Fruit fly (Drosophila melanogaster): ENCODE results near the gene CG12483.

Gene CG12483

DNA sequence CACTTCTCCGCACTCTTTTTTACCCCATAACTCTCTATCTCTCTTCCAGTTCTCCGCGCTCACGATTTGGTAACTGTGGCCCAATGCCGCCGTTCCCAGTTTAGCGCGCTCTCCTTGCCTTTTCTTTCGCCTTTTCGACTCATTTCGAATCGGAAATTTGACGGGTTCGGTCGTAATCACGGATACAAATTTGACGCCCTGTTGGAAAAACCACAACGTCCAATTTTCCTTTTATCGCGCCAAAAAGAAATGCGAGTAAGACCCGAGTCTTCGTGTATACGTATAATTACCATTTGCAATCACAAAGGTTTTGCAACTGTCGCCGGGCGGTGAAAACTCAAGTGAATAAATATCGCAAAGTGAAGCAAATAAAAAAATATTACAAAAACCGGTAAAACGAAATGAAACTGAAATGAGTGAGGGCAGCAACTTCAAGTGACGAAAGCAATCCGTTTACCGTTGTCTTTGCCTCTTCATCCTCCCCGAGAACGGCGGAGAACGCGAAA is 31.2 kb upstream of the CG12483 start, which contains the start of gene Pdk1 (continued):
- TF ChIP-seq usp (GFP tag; optimal IDR thresholded peaks at IDR 0.05): no peak
- no peak for TF ChIP-seq CG15696 (tag; optimal IDR thresholded peaks at IDR 0.05)
- TF ChIP-seq slbo (GFP tag; IDR thresholded peaks at IDR 0.05): no peak
- TF ChIP-seq nerfin-2 (GFP tag; IDR thresholded peaks at IDR 0.05; ENCODE audit: partially characterized antibody): 0 out of 2 replicates have a peak, but pooled peaks have one; percentile 46
- TF ChIP-seq CG18262 (tag; optimal IDR thresholded peaks at IDR 0.05): no peak
- no peak for TF ChIP-seq ttk (GFP tag; IDR thresholded peaks at IDR 0.05)
- TF ChIP-seq CG10543 (GFP tag; optimal IDR thresholded peaks at IDR 0.05): peak; percentile 63
- TF ChIP-seq B-H1 (GFP tag; IDR thresholded peaks at IDR 0.05): no peak
- TF ChIP-seq dati (GFP tag; IDR thresholded peaks at IDR 0.05): no peak
- TF ChIP-seq CG9727 (GFP tag; optimal IDR thresholded peaks at IDR 0.05): no peak
- TF ChIP-seq cas (GFP tag; IDR thresholded peaks at IDR 0.05): no peak
- peak; percentile 65; the same call in 2 of the 3 replicates for TF ChIP-seq Dbx (GFP tag; IDR thresholded peaks at IDR 0.05)
- TF ChIP-seq onecut (GFP tag; IDR thresholded peaks at IDR 0.05): peak; percentile 45; the same call in 1 of the 2 replicates
- TF ChIP-seq CG10274 (GFP tag; optimal IDR thresholded peaks at IDR 0.05): no peak
- TF ChIP-seq chn (GFP tag; optimal IDR thresholded peaks at IDR 0.05): peak; percentile 20
- TF ChIP-seq Gug (GFP tag; IDR thresholded peaks at IDR 0.05): no peak
- peak; percentile 6 for TF ChIP-seq CG10267 (tag; optimal IDR thresholded peaks at IDR 0.05)
- no peak for TF ChIP-seq Dref (GFP tag; IDR thresholded peaks at IDR 0.05)
- no peak for TF ChIP-seq CG7372 (GFP tag; IDR thresholded peaks at IDR 0.05)
- TF ChIP-seq esg (GFP tag; conservative IDR thresholded peaks at IDR 0.05): no peak
- peak; percentile 86 for TF ChIP-seq Deaf1 (tag; optimal IDR thresholded peaks at IDR 0.05)
- TF ChIP-seq Atf6 (GFP tag; IDR thresholded peaks at IDR 0.05): no peak
- TF ChIP-seq unpg (GFP tag; optimal IDR thresholded peaks at IDR 0.05): no peak
- no peak for TF ChIP-seq CG12659 (GFP tag; optimal IDR thresholded peaks at IDR 0.05)
- TF ChIP-seq CG33213 (GFP tag; optimal IDR thresholded peaks at IDR 0.05): no peak
- peak; percentile 27 for TF ChIP-seq D19B (GFP tag; optimal IDR thresholded peaks at IDR 0.05)
- TF ChIP-seq dmrt11E (tag; optimal IDR thresholded peaks at IDR 0.05): no peak
- TF ChIP-seq sr (GFP tag; IDR thresholded peaks at IDR 0.05): peak; percentile 52; the same call in 1 of the 3 replicates
- TF ChIP-seq Lhr (GFP tag; optimal IDR thresholded peaks at IDR 0.05): no peak
- no peak for TF ChIP-seq CG18619 (GFP tag; optimal IDR thresholded peaks at IDR 0.05)
- no peak for TF ChIP-seq CG11723 (GFP tag; optimal IDR thresholded peaks at IDR 0.05)
- peak; percentile 28 for TF ChIP-seq BtbVII (GFP tag; optimal IDR thresholded peaks at IDR 0.05)
- TF ChIP-seq Bgb (GFP tag; IDR thresholded peaks at IDR 0.05; ENCODE audit: partially characterized antibody): peak; percentile 71
- no peak for TF ChIP-seq Dll (GFP tag; IDR thresholded peaks at IDR 0.05; ENCODE audit: partially characterized antibody)
- TF ChIP-seq Ssrp (tag; optimal IDR thresholded peaks at IDR 0.05): no peak
- TF ChIP-seq Spps (tag; optimal IDR thresholded peaks at IDR 0.05): no peak
- peak; percentile 4 for TF ChIP-seq stwl (tag; optimal IDR thresholded peaks at IDR 0.05)
- peak; percentile 16 for TF ChIP-seq wek (GFP tag; optimal IDR thresholded peaks at IDR 0.05)
- no peak for TF ChIP-seq CG9215 (GFP tag; IDR thresholded peaks at IDR 0.05)
- TF ChIP-seq CG6791 (GFP tag; IDR thresholded peaks at IDR 0.05; ENCODE audit: partially characterized antibody): peak; percentile 62; the same call in 1 of the 3 replicates
- TF ChIP-seq sens (GFP tag): peak; percentile 84
- TF ChIP-seq CG16863 (GFP tag; optimal IDR thresholded peaks at IDR 0.05): no peak
- peak; percentile 80 for TF ChIP-seq gro (GFP tag; optimal IDR thresholded peaks at IDR 0.05)
- no peak for TF ChIP-seq fd3F (GFP tag; optimal IDR thresholded peaks at IDR 0.05)
- no peak for TF ChIP-seq tup (GFP tag; optimal IDR thresholded peaks at IDR 0.05)
- no peak for TF ChIP-seq gfzf (GFP tag; optimal IDR thresholded peaks at IDR 0.05)
- TF ChIP-seq toy (GFP tag; IDR thresholded peaks at IDR 0.05): no peak
- TF ChIP-seq tio (GFP tag; optimal IDR thresholded peaks at IDR 0.05): no peak
- peak in 1 of 2 experiments; percentile 35 for TF ChIP-seq tll (GFP tag; optimal IDR thresholded peaks at IDR 0.05)

Measured in whole organism, embryonic.